Worm (Caenorhabditis elegans): ENCODE data around the gene nhr-190.

nhr-190 gene

DNA sequence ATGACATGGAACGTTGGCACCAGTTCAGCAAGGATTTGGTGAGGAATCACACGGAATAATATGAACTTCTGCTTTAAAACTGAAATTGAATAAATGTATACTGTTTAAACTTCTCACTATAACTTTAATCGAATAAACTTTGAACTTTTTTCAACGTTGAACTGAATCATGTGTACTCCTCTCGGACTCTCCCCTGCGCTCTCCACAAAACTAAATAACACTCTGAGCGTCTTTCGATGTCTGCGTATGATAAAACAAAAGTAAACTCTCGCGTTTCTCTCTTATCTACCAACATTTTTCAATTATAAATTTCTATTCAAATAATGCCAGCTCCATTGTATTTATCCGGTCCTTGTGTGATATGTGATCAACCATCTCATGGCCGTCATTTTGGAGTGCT, 10.9 kb downstream of the nhr-190 start:
- no peak for TF ChIP-seq lag-1 (GFP tag; IDR thresholded peaks at IDR 0.05)
- TF ChIP-seq tbx-9 (tag; optimal IDR thresholded peaks at IDR 0.05; ENCODE audit: borderline replicate concordance), result no peak
- no peak for TF ChIP-seq ztf-22 (GFP tag; optimal IDR thresholded peaks at IDR 0.05)
- TF ChIP-seq lir-1 (GFP tag; conservative IDR thresholded peaks at IDR 0.05), result no peak
- no peak for TF ChIP-seq T26A5.8 (tag; optimal IDR thresholded peaks at IDR 0.05)
- TF ChIP-seq lin-54 (GFP tag; optimal IDR thresholded peaks at IDR 0.05), result no peak
- no peak for TF ChIP-seq D2030.7 (GFP tag; IDR thresholded peaks at IDR 0.05)
- TF ChIP-seq egl-44 (GFP tag; IDR thresholded peaks at IDR 0.05), result no peak
- TF ChIP-seq madf-6 (GFP tag; IDR thresholded peaks at IDR 0.05), result no peak
- no peak for TF ChIP-seq hsf-1 (GFP tag; IDR thresholded peaks at IDR 0.05)
- no peak for TF ChIP-seq Y79H2A.3 (GFP tag; conservative IDR thresholded peaks at IDR 0.05)
- no peak for TF ChIP-seq lin-26 (GFP tag; IDR thresholded peaks at IDR 0.05)

DNA sequence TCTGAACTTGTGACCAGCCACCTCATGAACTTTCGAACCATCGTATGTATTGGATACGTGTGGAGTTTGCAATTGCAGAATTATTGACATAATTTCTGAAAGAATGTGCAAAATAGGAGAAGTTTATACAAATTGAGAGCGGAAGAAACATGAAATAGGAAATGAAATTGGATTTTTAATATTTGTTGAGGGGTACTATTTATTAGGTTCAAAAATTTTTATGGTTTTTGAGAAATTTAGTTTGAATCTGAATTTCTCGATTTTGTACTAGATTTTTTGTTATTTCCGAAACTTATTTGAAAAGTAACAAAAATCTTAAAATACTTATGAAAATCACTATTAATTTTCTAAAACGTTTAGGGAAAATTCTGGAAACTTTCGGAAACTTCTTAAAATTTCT, 14.2 kb downstream of the nhr-190 start, which contains the start of gene F48G7.9:
TSS of gene F48G7.9 (minus strand) at position 101 of the 400 bp plus-strand sequence.
- TF ChIP-seq attf-6 (GFP tag; IDR thresholded peaks at IDR 0.05) (no peak), ztf-28 (GFP tag; IDR thresholded peaks at IDR 0.05) (no peak), zim-3 (tag; optimal IDR thresholded peaks at IDR 0.05) (no peak), unc-62 (GFP tag; optimal IDR thresholded peaks at IDR 0.05) (no peak), ceh-100 (GFP tag; IDR thresholded peaks at IDR 0.05) (no peak)

DNA sequence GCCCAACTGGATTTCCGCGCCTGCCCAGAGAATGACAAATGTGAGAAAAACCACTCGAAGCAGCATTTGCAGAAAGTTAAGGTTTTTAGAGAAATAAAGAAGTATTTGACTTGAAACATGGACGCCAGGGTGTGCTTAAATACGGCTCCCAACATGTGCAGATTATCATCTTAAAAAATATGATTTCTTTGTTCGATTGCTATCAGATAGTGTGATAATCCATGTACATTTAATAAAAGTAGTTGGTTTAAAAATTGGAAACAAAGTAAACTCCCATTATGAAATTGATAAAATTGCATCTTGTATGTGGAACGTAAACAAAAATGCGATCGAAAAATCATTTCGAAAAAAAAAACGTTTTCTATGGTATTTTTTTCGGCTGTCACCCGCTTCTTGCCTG, 15.1 kb downstream of the nhr-190 start, which contains the start of gene F48G7.8:
TSS of gene F48G7.8 (minus strand) at position 101 of the 400 bp plus-strand sequence.
- TF ChIP-seq dpff-1 (tag; optimal IDR thresholded peaks at IDR 0.05) (no peak), snpc-1.3 (tag; optimal IDR thresholded peaks at IDR 0.05; ENCODE audit: insufficient read depth) (no peak), hsf-1 (GFP tag; IDR thresholded peaks at IDR 0.05) (no peak), madf-3 (GFP tag; IDR thresholded peaks at IDR 0.05) (no peak), K12H6.12 (tag; optimal IDR thresholded peaks at IDR 0.05) (no peak), somi-1 (GFP tag; optimal IDR thresholded peaks at IDR 0.05) (no peak), zim-3 (tag; optimal IDR thresholded peaks at IDR 0.05) (no peak), C06A6.2 (GFP tag; conservative IDR thresholded peaks at IDR 0.05) (no peak), egl-18 (GFP tag; IDR thresholded peaks at IDR 0.05) (no peak), aptf-2 (GFP tag; conservative IDR thresholded peaks at IDR 0.05) (no peak), tlf-1 (GFP tag; optimal IDR thresholded peaks at IDR 0.05) (no peak), Y79H2A.3 (GFP tag; conservative IDR thresholded peaks at IDR 0.05) (no peak), lir-1 (GFP tag; conservative IDR thresholded peaks at IDR 0.05) (no peak)

DNA sequence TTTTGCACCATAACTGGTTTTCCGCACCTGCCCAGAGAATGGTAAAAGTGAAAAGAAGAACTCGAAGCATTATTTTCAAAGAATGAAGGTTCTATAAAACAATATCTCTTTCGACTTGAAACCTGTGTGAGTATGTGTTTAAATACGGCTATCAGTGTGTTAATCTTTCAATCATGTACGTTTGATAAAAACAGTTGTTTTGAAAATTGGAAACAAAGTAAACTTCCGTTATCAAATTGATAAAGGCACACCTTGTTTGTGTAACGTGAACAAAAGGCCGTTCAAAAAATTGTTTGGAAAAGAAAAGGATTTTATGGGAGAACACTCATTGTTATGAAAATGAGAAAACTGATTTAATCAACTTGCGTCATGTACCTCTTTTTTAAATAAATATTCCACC, 16.4 kb downstream of the nhr-190 start, which contains the start of gene F48G7.7:
TSS of gene F48G7.7 (minus strand) at position 101 of the 400 bp plus-strand sequence.
- TF ChIP-seq hlh-26 (GFP tag; conservative IDR thresholded peaks at IDR 0.05) (no peak), egrh-3 (GFP tag; IDR thresholded peaks at IDR 0.05) (no peak), gei-17 (GFP tag; optimal IDR thresholded peaks at IDR 0.05) (no peak), efl-1 (GFP tag; optimal IDR thresholded peaks at IDR 0.05) (no peak), sea-2 (GFP tag; IDR thresholded peaks at IDR 0.05) (no peak), dpl-1 (GFP tag; optimal IDR thresholded peaks at IDR 0.05) (no peak), ceh-79 (tag; optimal IDR thresholded peaks at IDR 0.05) (no peak), F22D6.2 (tag; optimal IDR thresholded peaks at IDR 0.05) (no peak), nhr-27 (tag; optimal IDR thresholded peaks at IDR 0.05) (no peak), unc-130 (GFP tag; optimal IDR thresholded peaks at IDR 0.05) (no peak), madf-8 (GFP tag; conservative IDR thresholded peaks at IDR 0.05) (no peak), madf-10 (tag; optimal IDR thresholded peaks at IDR 0.05) (no peak), Y53G8AR.9 (GFP tag; conservative IDR thresholded peaks at IDR 0.05) (no peak), chd-7 (tag; optimal IDR thresholded peaks at IDR 0.05) (no peak), D2030.7 (GFP tag; IDR thresholded peaks at IDR 0.05) (no peak), ztf-3 (GFP tag; optimal IDR thresholded peaks at IDR 0.05) (no peak), lag-1 (GFP tag; IDR thresholded peaks at IDR 0.05) (no peak), F57C9.4 (tag; optimal IDR thresholded peaks at IDR 0.05) (no peak), lsy-27 (tag; optimal IDR thresholded peaks at IDR 0.05; ENCODE audit: borderline replicate concordance, insufficient read depth) (no peak), ceh-40 (GFP tag; IDR thresholded peaks at IDR 0.05) (no peak)

Data from whole organism, young adult.